Fruit fly (Drosophila melanogaster) whole organism, adult: ENCODE data around the gene Mur82C.

ENCODE experiments used
- CG12768 ChIP-seq: fragments of 200-800 bp; sonication (Bioruptor generic); optimal IDR thresholded peaks from 2 replicates; lab custom pipeline; 2017; ENCODE audit warnings: missing biosample characterization, missing genetic modification characterization, mild to moderate bottlenecking, moderate library complexity, missing genetic modification reagents
- CG14711 ChIP-seq: fragments of 200-800 bp; sonication (Bioruptor generic); optimal IDR thresholded peaks from 2 replicates; lab custom pipeline; 2018; ENCODE audit warnings: missing biosample characterization, mild to moderate bottlenecking, missing genetic modification characterization, moderate library complexity
- CG1620 ChIP-seq: fragments of 200-800 bp; sonication (Bioruptor generic); optimal IDR thresholded peaks from 2 replicates; lab custom pipeline; 2016; ENCODE audit warnings: missing biosample characterization, missing genetic modification characterization
- CG5204 ChIP-seq: fragments of 200-800 bp; sonication (Bioruptor generic); optimal IDR thresholded peaks from 2 replicates; lab custom pipeline; 2016; ENCODE audit warnings: missing biosample characterization, missing genetic modification characterization
- Crg-1 ChIP-seq: fragments of 200-800 bp; sonication (Bioruptor generic); optimal IDR thresholded peaks from 2 replicates; lab custom pipeline; 2016; ENCODE audit warnings: missing biosample characterization, missing genetic modification characterization
- Hr96 ChIP-seq: fragments of 200-800 bp; sonication (Bioruptor generic); optimal IDR thresholded peaks from 2 replicates; lab custom pipeline; 2016; ENCODE audit warnings: missing biosample characterization, missing genetic modification characterization
- bab1 ChIP-seq: fragments of 200-800 bp; sonication (Bioruptor generic); optimal IDR thresholded peaks from 3 replicates; lab custom pipeline; 2019; ENCODE audit warnings: missing biosample characterization, mild to moderate bottlenecking, missing genetic modification characterization, moderate library complexity
- cic ChIP-seq: fragments of 200-800 bp; sonication (Bioruptor generic); optimal IDR thresholded peaks from 2 replicates; lab custom pipeline; 2017; ENCODE audit warnings: missing biosample characterization, mild to moderate bottlenecking, missing genetic modification characterization, moderate library complexity
- cnc ChIP-seq, 2 experiments: fragments of >200 bp; optimal IDR thresholded peaks; 2 replicates each; lab custom pipeline; 2017
- kay ChIP-seq: fragments of 200-800 bp; sonication (Bioruptor generic); peaks from one replicate; lab custom pipeline; 2016; ENCODE audit warnings: missing biosample characterization, missing genetic modification characterization, borderline replicate concordance
- ovo ChIP-seq: fragments of 200-800 bp; sonication (Bioruptor generic); optimal IDR thresholded peaks from 2 replicates; lab custom pipeline; 2016; ENCODE audit warnings: missing biosample characterization, missing genetic modification characterization
- pad ChIP-seq: fragments of 200-800 bp; sonication (Bioruptor generic); optimal IDR thresholded peaks from 3 replicates; lab custom pipeline; 2017; ENCODE audit warnings: missing biosample characterization, missing genetic modification characterization, mild to moderate bottlenecking, moderate library complexity, missing genetic modification reagents
- tj ChIP-seq: fragments of 200-800 bp; sonication (Bioruptor generic); optimal IDR thresholded peaks from 3 replicates; lab custom pipeline; 2017; ENCODE audit warnings: missing biosample characterization, mild to moderate bottlenecking, missing genetic modification characterization, moderate library complexity
- toe ChIP-seq: fragments of 200-800 bp; sonication (Bioruptor generic); optimal IDR thresholded peaks from 2 replicates; lab custom pipeline; 2016; ENCODE audit warnings: missing biosample characterization, missing genetic modification characterization

- TF ChIP-seq bab1 (GFP tag; lab: Kevin White, UChicago) (no peak), cnc (optimal IDR thresholded peaks at IDR 0.05; lab: Kevin White, UChicago) (no peak), Crg-1 (GFP tag; lab: Kevin White, UChicago) (no peak), CG1620 (GFP tag; lab: Kevin White, UChicago) (no peak), cic (GFP tag; lab: Kevin White, UChicago) (no peak), CG12768 (GFP tag; lab: Kevin White, UChicago) (no peak), pad (GFP tag; lab: Kevin White, UChicago) (no peak), CG14711 (tag; lab: Kevin White, UChicago) (no peak), CG5204 (no peak), Hr96 (GFP tag; lab: Kevin White, UChicago) (no peak), toe (GFP tag; lab: Kevin White, UChicago) (no peak), ovo (GFP tag; lab: Kevin White, UChicago) (no peak), kay (no peak), tj (no peak)
Measured at dm6 chr3R:4541056-4541455, at the start of gene Mur82C.
